Fruit fly (Drosophila melanogaster) whole organism, embryonic: ENCODE measurements around the gene CG6567.

ENCODE experiments used
- Atf3 ChIP-seq: fragments of 200-800 bp; sonication (Bioruptor generic); optimal IDR thresholded peaks from 3 replicates; lab custom pipeline; 2016; ENCODE audit warnings: missing biosample characterization, missing genetic modification characterization
- Atf6 ChIP-seq: fragments of 200-800 bp; sonication (Bioruptor generic); IDR thresholded peaks from 2 replicates; pipeline ENCODE4 v1.3.6; 2022; ENCODE audit warnings: missing biosample characterization, missing genetic modification characterization
- CG13894 ChIP-seq: fragments of 200-800 bp; sonication (Bioruptor generic); optimal IDR thresholded peaks from 3 replicates; lab custom pipeline; 2018; ENCODE audit warnings: missing biosample characterization, mild to moderate bottlenecking, missing genetic modification characterization, moderate library complexity
- CG14710 ChIP-seq: fragments of 200-800 bp; sonication (Bioruptor generic); optimal IDR thresholded peaks from 3 replicates; lab custom pipeline; 2019; ENCODE audit warnings: missing biosample characterization, mild to moderate bottlenecking, missing genetic modification characterization, moderate library complexity
- CG14860 ChIP-seq: fragments of 200-800 bp; sonication (Bioruptor generic); IDR thresholded peaks from 3 replicates; pipeline ENCODE4 v1.3.6; 2022; ENCODE audit warnings: missing biosample characterization, missing genetic modification characterization; ENCODE audit not compliant: partially characterized antibody
- CG17186 ChIP-seq: fragments of 200-800 bp; sonication (Bioruptor generic); optimal IDR thresholded peaks from 3 replicates; lab custom pipeline; 2017; ENCODE audit warnings: missing biosample characterization, missing genetic modification reagents, missing genetic modification characterization
- CG2678 ChIP-seq: fragments of 200-800 bp; sonication (Bioruptor generic); optimal IDR thresholded peaks from 3 replicates; lab custom pipeline; 2019; ENCODE audit warnings: missing biosample characterization, mild to moderate bottlenecking, missing genetic modification characterization, moderate library complexity
- CG31224 ChIP-seq: fragments of 200-800 bp; sonication (Bioruptor generic); IDR thresholded peaks from 2 replicates; pipeline ENCODE4 v1.3.6; 2022; ENCODE audit warnings: missing biosample characterization, missing genetic modification characterization
- CG3407 ChIP-seq: fragments of 200-800 bp; sonication (Bioruptor generic); optimal IDR thresholded peaks from 2 replicates; lab custom pipeline; 2018; ENCODE audit warnings: missing biosample characterization, mild to moderate bottlenecking, missing genetic modification characterization
- CG34422 ChIP-seq: fragments of 200-800 bp; sonication (Bioruptor generic); IDR thresholded peaks from 3 replicates; pipeline ENCODE4 v1.3.6; 2022; ENCODE audit warnings: missing biosample characterization, missing genetic modification characterization
- CG3726 ChIP-seq: fragments of 200-800 bp; sonication (Bioruptor generic); IDR thresholded peaks from 3 replicates; pipeline ENCODE4, ENCODE4 v1.3.6; 2022; ENCODE audit warnings: missing biosample characterization, missing genetic modification characterization
- CG8290 ChIP-seq, 3 experiments: fragments of 200-800 bp; sonication (Bioruptor generic); optimal IDR thresholded peaks; 2 replicates each; lab custom pipeline; 2016 to 2019; ENCODE audit warnings: missing biosample characterization in 3 of 3, missing genetic modification characterization in 3 of 3, mild to moderate bottlenecking in 2 of 3, moderate library complexity in 1 of 3
- CG9797 ChIP-seq: fragments of 200-800 bp; sonication (Bioruptor generic); optimal IDR thresholded peaks from 3 replicates; lab custom pipeline; 2018; ENCODE audit warnings: missing biosample characterization, mild to moderate bottlenecking, missing genetic modification characterization
- CTCF ChIP-seq: fragments of 200-800 bp; sonication (Bioruptor generic); optimal IDR thresholded peaks from 2 replicates; lab custom pipeline; 2017; ENCODE audit warnings: missing biosample characterization, mild to moderate bottlenecking, missing genetic modification characterization, moderate library complexity
- Deaf1 ChIP-seq: fragments of 200-800 bp; optimal IDR thresholded peaks from 3 replicates; lab custom pipeline; 2019; ENCODE audit warnings: missing biosample characterization, mild to moderate bottlenecking, missing genetic modification characterization, moderate library complexity
- Elba2 ChIP-seq: fragments of 200-800 bp; sonication (Bioruptor generic); optimal IDR thresholded peaks from 3 replicates; lab custom pipeline; 2016; ENCODE audit warnings: missing biosample characterization, missing genetic modification characterization
- HLH4C ChIP-seq: fragments of 200-800 bp; sonication (Bioruptor generic); IDR thresholded peaks from 3 replicates; pipeline ENCODE4 v1.3.6; 2022; ENCODE audit warnings: missing biosample characterization, missing genetic modification characterization; ENCODE audit not compliant: partially characterized antibody
- Hmr ChIP-seq: fragments of 200-800 bp; sonication (Bioruptor generic); optimal IDR thresholded peaks from 3 replicates; lab custom pipeline; 2017; ENCODE audit warnings: mild to moderate bottlenecking, missing biosample characterization, missing genetic modification reagents, missing genetic modification characterization
- Hr51 ChIP-seq, 2 experiments: fragments of 200-800 bp; sonication (Bioruptor generic); optimal IDR thresholded peaks; 2 replicates in 1 of 2; 3 replicates in 1 of 2; lab custom pipeline; 2016 to 2018; ENCODE audit warnings: missing biosample characterization in 2 of 2, missing genetic modification characterization in 2 of 2, mild to moderate bottlenecking in 1 of 2, moderate library complexity in 1 of 2
- MTF-1 ChIP-seq: fragments of 200-800 bp; sonication (Bioruptor generic); optimal IDR thresholded peaks from 2 replicates; lab custom pipeline; 2018; ENCODE audit warnings: missing biosample characterization, mild to moderate bottlenecking, missing genetic modification characterization, borderline replicate concordance
- Nf-YC ChIP-seq: fragments of 200-800 bp; optimal IDR thresholded peaks from 3 replicates; lab custom pipeline; 2019; ENCODE audit warnings: missing biosample characterization, mild to moderate bottlenecking, missing genetic modification characterization, moderate library complexity
- Ptx1 ChIP-seq: fragments of 200-800 bp; sonication (Bioruptor generic); IDR thresholded peaks from 2 replicates; pipeline ENCODE4 v1.3.6; 2022; ENCODE audit warnings: missing biosample characterization, missing genetic modification characterization
- Taf1 ChIP-seq: fragments of 200-800 bp; sonication (Bioruptor generic); IDR thresholded peaks from 2 replicates; pipeline ENCODE4 v1.3.6; 2022; ENCODE audit warnings: missing biosample characterization, missing genetic modification characterization
- bcd ChIP-seq: fragments of 200-800 bp; sonication (Bioruptor generic); optimal IDR thresholded peaks from 2 replicates; lab custom pipeline; 2017; ENCODE audit warnings: missing biosample characterization, mild to moderate bottlenecking, missing genetic modification characterization
- chinmo ChIP-seq: fragments of 200-800 bp; sonication (Bioruptor generic); IDR thresholded peaks from 4 replicates; pipeline ENCODE4 v1.3.6; 2022; ENCODE audit warnings: missing biosample characterization, missing genetic modification characterization; ENCODE audit not compliant: partially characterized antibody
- chn ChIP-seq: fragments of 200-800 bp; sonication (Bioruptor generic); optimal IDR thresholded peaks from 2 replicates; lab custom pipeline; 2016; ENCODE audit warnings: missing biosample characterization, missing genetic modification characterization
- cwo ChIP-seq: fragments of 200-800 bp; sonication (Bioruptor generic); optimal IDR thresholded peaks from 3 replicates; lab custom pipeline; 2017; ENCODE audit warnings: missing biosample characterization, missing genetic modification characterization, mild to moderate bottlenecking, moderate library complexity, missing genetic modification reagents
- dpn ChIP-seq, 2 experiments: fragments of 200-800 bp; sonication (Bioruptor generic); optimal IDR thresholded peaks; 3 replicates each; lab custom pipeline; 2016; ENCODE audit warnings: missing biosample characterization in 2 of 2, missing genetic modification characterization in 2 of 2
- exex ChIP-seq: fragments of 200-800 bp; sonication (Bioruptor generic); optimal IDR thresholded peaks from 4 replicates; lab custom pipeline; 2018; ENCODE audit warnings: missing biosample characterization, mild to moderate bottlenecking, missing genetic modification characterization, moderate library complexity
- ftz-f1 ChIP-seq: fragments of 200-800 bp; sonication (Bioruptor generic); optimal IDR thresholded peaks from 2 replicates; lab custom pipeline; 2016; ENCODE audit warnings: missing biosample characterization, missing genetic modification characterization
- lov ChIP-seq, 2 experiments: fragments of 200-800 bp in 1 of 2; fragments of >200 bp in 1 of 2; sonication (Bioruptor generic) in 1 of 2; IDR thresholded peaks in 1 of 2; optimal IDR thresholded peaks in 1 of 2; 2 replicates in 1 of 2; 3 replicates in 1 of 2; pipeline versions ENCODE4 v1.3.6 to Lab custom; 2017 to 2022; ENCODE audit warnings: missing biosample characterization in 1 of 2, missing genetic modification characterization in 1 of 2
- mirr ChIP-seq: fragments of 200-800 bp; sonication (Bioruptor generic); optimal IDR thresholded peaks from 3 replicates; lab custom pipeline; 2018; ENCODE audit warnings: missing biosample characterization, mild to moderate bottlenecking, missing genetic modification characterization
- odd ChIP-seq: fragments of 200-800 bp; sonication (Bioruptor generic); optimal IDR thresholded peaks from 2 replicates; lab custom pipeline; 2017; ENCODE audit warnings: missing biosample characterization, mild to moderate bottlenecking, missing genetic modification characterization
- pan ChIP-seq, 4 experiments: fragments of >200 bp in 3 of 4; fragments of 200-800 bp in 1 of 4; sonication (Bioruptor generic) in 1 of 4; optimal IDR thresholded peaks in 3 of 4; IDR thresholded peaks in 1 of 4; 2 replicates each; pipeline versions ENCODE4 v1.3.6 to Lab custom; 2017 to 2022; ENCODE audit warnings: missing biosample characterization in 2 of 4, missing genetic modification characterization in 2 of 4, mixed read lengths in 1 of 4
- pb ChIP-seq: fragments of 200-800 bp; sonication (Bioruptor generic); optimal IDR thresholded peaks from 3 replicates; lab custom pipeline; 2016; ENCODE audit warnings: missing biosample characterization, missing genetic modification characterization
- pfk ChIP-seq: fragments of 200-800 bp; sonication (Bioruptor generic); optimal IDR thresholded peaks from 2 replicates; lab custom pipeline; 2018; ENCODE audit warnings: missing biosample characterization, mild to moderate bottlenecking, missing genetic modification characterization, moderate library complexity
- prd ChIP-seq, 3 experiments: fragments of >200 bp in 2 of 3; fragments of 200-800 bp in 1 of 3; sonication (Bioruptor generic) in 1 of 3; optimal IDR thresholded peaks in 2 of 3; IDR thresholded peaks in 1 of 3; 2 replicates in 2 of 3; 3 replicates in 1 of 3; pipeline versions ENCODE4 v1.3.6 to Lab custom; 2017 to 2022; ENCODE audit warnings: missing biosample characterization in 1 of 3, missing genetic modification characterization in 1 of 3
- pzg ChIP-seq: fragments of 200-800 bp; sonication (Bioruptor generic); optimal IDR thresholded peaks from 3 replicates; lab custom pipeline; 2018; ENCODE audit warnings: missing biosample characterization, mild to moderate bottlenecking, missing genetic modification characterization, moderate library complexity
- salm ChIP-seq: fragments of 200-800 bp; sonication (Bioruptor generic); optimal IDR thresholded peaks from 2 replicates; lab custom pipeline; 2018; ENCODE audit warnings: missing biosample characterization, mild to moderate bottlenecking, missing genetic modification characterization
- schlank ChIP-seq: fragments of 200-800 bp; sonication (Bioruptor generic); optimal IDR thresholded peaks from 2 replicates; lab custom pipeline; 2018; ENCODE audit warnings: missing biosample characterization, mild to moderate bottlenecking, missing genetic modification characterization
- slp2 ChIP-seq: fragments of 200-800 bp; sonication (Bioruptor generic); optimal IDR thresholded peaks from 2 replicates; lab custom pipeline; 2016; ENCODE audit warnings: missing biosample characterization, missing genetic modification characterization
- sug ChIP-seq: fragments of 200-800 bp; optimal IDR thresholded peaks from 2 replicates; lab custom pipeline; 2019; ENCODE audit warnings: missing biosample characterization, mild to moderate bottlenecking, missing genetic modification characterization, moderate library complexity
- tll ChIP-seq, 2 experiments: fragments of 200-800 bp in 1 of 2; fragments of >200 bp in 1 of 2; sonication (Bioruptor generic) in 1 of 2; optimal IDR thresholded peaks; 2 replicates each; lab custom pipeline; 2017 to 2019; ENCODE audit warnings: missing biosample characterization in 2 of 2, missing genetic modification characterization in 2 of 2, mild to moderate bottlenecking in 1 of 2, moderate library complexity in 1 of 2
- vvl ChIP-seq: fragments of 200-800 bp; sonication (Bioruptor generic); IDR thresholded peaks from 2 replicates; pipeline ENCODE4 v1.3.6; 2022; ENCODE audit warnings: missing biosample characterization, missing genetic modification characterization
- wek ChIP-seq: fragments of 200-800 bp; sonication (Bioruptor generic); optimal IDR thresholded peaks from 3 replicates; lab custom pipeline; 2018; ENCODE audit warnings: missing biosample characterization, mild to moderate bottlenecking, missing genetic modification characterization, moderate library complexity
- z ChIP-seq: fragments of 200-800 bp; sonication (Bioruptor generic); IDR thresholded peaks from 3 replicates; pipeline ENCODE4 v1.3.6; 2022; ENCODE audit warnings: missing biosample characterization, missing genetic modification characterization

The CG6567 gene

DNA sequence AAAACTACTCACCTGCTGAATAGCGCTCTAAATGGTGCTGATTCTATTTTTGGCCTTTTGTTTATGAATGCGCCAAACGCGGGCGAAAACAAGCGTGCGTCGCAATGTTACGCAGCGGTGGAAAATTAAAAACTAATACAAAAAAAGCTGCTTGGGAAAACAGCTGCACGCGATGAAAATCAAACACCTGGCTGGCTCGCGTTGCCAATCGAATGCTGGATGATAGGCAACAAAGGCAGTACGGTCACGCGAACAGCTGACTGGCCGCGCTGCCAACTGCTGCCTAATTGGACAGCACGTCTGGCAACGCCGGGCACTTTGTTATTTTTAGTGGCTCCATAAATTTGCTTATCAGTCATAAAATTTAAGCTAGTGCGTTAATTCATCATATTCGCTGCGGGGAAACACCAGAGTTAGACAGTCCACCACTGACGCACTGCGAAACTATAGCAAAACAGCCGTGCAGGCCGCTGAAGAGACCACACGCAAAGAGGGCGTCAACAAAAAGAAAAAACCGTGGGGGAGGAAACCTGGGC is 14.2 kb upstream of the CG6567 start, which contains the start of the genes SelR and Tsp86D (continued):
- TF ChIP-seq CG8290 (GFP tag; optimal IDR thresholded peaks at IDR 0.05; lab: Kevin White, UChicago) (peak; percentile 18), CG8290 (tag; optimal IDR thresholded peaks at IDR 0.05; lab: Kevin White, UChicago) (peak in 1 of 2 experiments; percentile 65), Atf3 (GFP tag; lab: Kevin White, UChicago) (no peak), CG17186 (GFP tag; lab: Kevin White, UChicago) (peak; percentile 58), Hr51 (GFP tag; optimal IDR thresholded peaks at IDR 0.05; lab: Kevin White, UChicago) (peak in 1 of 2 experiments; percentile 32), ftz-f1 (GFP tag; lab: Kevin White, UChicago) (peak; percentile 87), Hmr (GFP tag; lab: Kevin White, UChicago) (peak; percentile 67), Nf-YC (peak; percentile 66), Deaf1 (peak; percentile 28), sug (tag; lab: Kevin White, UChicago) (peak; percentile 95), Ptx1 (peak; percentile 21; the same call in 1 of the 2 replicates), CG2678 (peak; percentile 43), vvl (GFP tag; lab: Robert Waterston, UW) (peak; percentile 33), odd (GFP tag; lab: Kevin White, UChicago) (peak; percentile 35), CG3726 (no peak), CG14710 (peak; percentile 65), chn (GFP tag; lab: Kevin White, UChicago) (no peak), salm (peak; percentile 69), lov (optimal IDR thresholded peaks at IDR 0.05; lab: Kevin White, UChicago) (no peak), lov (GFP tag; IDR thresholded peaks at IDR 0.05; lab: Robert Waterston, UW) (peak; percentile 62; the same call in 1 of the 3 replicates), pfk (GFP tag; lab: Kevin White, UChicago) (peak; percentile 44), CG9797 (GFP tag; lab: Kevin White, UChicago) (peak; percentile 95), exex (tag; lab: Kevin White, UChicago) (peak; percentile 72), CG34422 (GFP tag; lab: Robert Waterston, UW) (peak; percentile 70; the same call in 1 of the 3 replicates), chinmo (GFP tag; lab: Robert Waterston, UW) (0 out of 4 replicates have a peak, but pooled peaks have one; percentile 50), CG3407 (GFP tag; lab: Kevin White, UChicago) (no peak), tll (GFP tag; optimal IDR thresholded peaks at IDR 0.05; lab: Kevin White, UChicago) (peak in 1 of 2 experiments; percentile 8), schlank (peak; percentile 6), CG14860 (GFP tag; lab: Robert Waterston, UW) (peak; percentile 53; the same call in 2 of the 3 replicates), bcd (GFP tag; lab: Kevin White, UChicago) (peak; percentile 24), HLH4C (GFP tag; lab: Robert Waterston, UW) (peak; percentile 48; the same call in 1 of the 3 replicates), CTCF (peak; percentile 65), slp2 (no peak), mirr (GFP tag; lab: Kevin White, UChicago) (peak; percentile 82), prd (optimal IDR thresholded peaks at IDR 0.05; lab: Kevin White, UChicago) (no peak), prd (GFP tag; IDR thresholded peaks at IDR 0.05; lab: Robert Waterston, UW) (no peak), CG13894 (tag; lab: Kevin White, UChicago) (peak; percentile 84), pzg (GFP tag; lab: Kevin White, UChicago) (peak; percentile 97), cwo (GFP tag; lab: Kevin White, UChicago) (peak; percentile 47), dpn (GFP tag; optimal IDR thresholded peaks at IDR 0.05; lab: Kevin White, UChicago) (no peak), CG31224 (GFP tag; lab: Robert Waterston, UW) (no peak), Taf1 (no peak), Atf6 (GFP tag; lab: Robert Waterston, UW) (peak; percentile 32; the same call in 1 of the 2 replicates), pan (optimal IDR thresholded peaks at IDR 0.05; lab: Kevin White, UChicago) (no peak), pan (GFP tag; optimal IDR thresholded peaks at IDR 0.05 in 1 of 2, IDR thresholded peaks at IDR 0.05 in 1 of 2) (no peak), Elba2 (peak; percentile 68), z (0 out of 3 replicates have a peak, but pooled peaks have one; percentile 8), wek (GFP tag; lab: Kevin White, UChicago) (no peak), pb (no peak), MTF-1 (GFP tag; lab: Kevin White, UChicago) (peak; percentile 55)
